Fruit fly (Drosophila melanogaster) whole organism, embryonic: ENCODE results near the gene Tim17b.

Experiments used
- Abd-B ChIP-seq: fragments of 200-800 bp; sonication (Bioruptor generic); optimal IDR thresholded peaks from 2 replicates; lab custom pipeline; 2018; ENCODE audit warnings: missing biosample characterization, mild to moderate bottlenecking, missing genetic modification characterization, moderate library complexity
- C15 ChIP-seq: fragments of 200-800 bp; sonication (Bioruptor generic); IDR thresholded peaks from 3 replicates; pipeline ENCODE4 v1.3.6; 2022; ENCODE audit warnings: missing biosample characterization, missing genetic modification characterization
- CG11456 ChIP-seq: fragments of 200-800 bp; sonication (Bioruptor generic); IDR thresholded peaks from 3 replicates; pipeline ENCODE4 v1.3.6; 2022; ENCODE audit warnings: missing biosample characterization, missing genetic modification characterization
- CG12236 ChIP-seq: fragments of 200-800 bp; sonication (Bioruptor generic); optimal IDR thresholded peaks from 2 replicates; lab custom pipeline; 2016; ENCODE audit warnings: missing biosample characterization, missing genetic modification characterization
- CG12769 ChIP-seq: fragments of 200-800 bp; sonication (Bioruptor generic); optimal IDR thresholded peaks from 2 replicates; lab custom pipeline; 2019; ENCODE audit warnings: missing biosample characterization, mild to moderate bottlenecking, missing genetic modification characterization, moderate library complexity
- CG14014 ChIP-seq: fragments of 200-800 bp; sonication (Bioruptor generic); IDR thresholded peaks from 2 replicates; pipeline ENCODE4 v1.3.6; 2022; ENCODE audit warnings: missing biosample characterization, missing genetic modification characterization
- CG14441 ChIP-seq: fragments of 200-800 bp; sonication (Bioruptor generic); IDR thresholded peaks from 2 replicates; pipeline ENCODE4 v1.3.6; 2022; ENCODE audit warnings: missing biosample characterization, missing genetic modification characterization
- CG15514 ChIP-seq: fragments of 200-800 bp; sonication (Bioruptor generic); optimal IDR thresholded peaks from 3 replicates; lab custom pipeline; 2017; ENCODE audit warnings: missing biosample characterization, missing genetic modification characterization, mild to moderate bottlenecking, moderate library complexity, missing genetic modification reagents
- CG1603 ChIP-seq: fragments of 200-800 bp; sonication (Bioruptor generic); optimal IDR thresholded peaks from 2 replicates; lab custom pipeline; 2019; ENCODE audit warnings: missing biosample characterization, mild to moderate bottlenecking, missing genetic modification characterization, moderate library complexity
- CG1647 ChIP-seq: fragments of 200-800 bp; sonication (Bioruptor generic); optimal IDR thresholded peaks from 3 replicates; lab custom pipeline; 2016; ENCODE audit warnings: missing biosample characterization, missing genetic modification characterization
- CG16863 ChIP-seq: fragments of 200-800 bp; sonication (Bioruptor generic); optimal IDR thresholded peaks from 3 replicates; lab custom pipeline; 2016; ENCODE audit warnings: missing biosample characterization, missing genetic modification characterization
- CG17802 ChIP-seq: fragments of 200-800 bp; sonication (Bioruptor generic); optimal IDR thresholded peaks from 2 replicates; lab custom pipeline; 2018; ENCODE audit warnings: missing biosample characterization, mild to moderate bottlenecking, missing genetic modification characterization, moderate library complexity
- CG18619 ChIP-seq: fragments of 200-800 bp; sonication (Bioruptor generic); optimal IDR thresholded peaks from 3 replicates; lab custom pipeline; 2017; ENCODE audit warnings: missing biosample characterization, mild to moderate bottlenecking, missing genetic modification characterization
- CG2120 ChIP-seq: fragments of 200-800 bp; sonication (Bioruptor generic); optimal IDR thresholded peaks from 3 replicates; lab custom pipeline; 2016; ENCODE audit warnings: missing biosample characterization, missing genetic modification characterization
- CG2199 ChIP-seq: fragments of 200-800 bp; sonication (Bioruptor generic); IDR thresholded peaks from 3 replicates; pipeline ENCODE4 v1.3.6; 2022; ENCODE audit warnings: missing biosample characterization, missing genetic modification characterization
- CG31224 ChIP-seq: fragments of 200-800 bp; sonication (Bioruptor generic); IDR thresholded peaks from 2 replicates; pipeline ENCODE4 v1.3.6; 2022; ENCODE audit warnings: missing biosample characterization, missing genetic modification characterization
- CG3407 ChIP-seq: fragments of 200-800 bp; sonication (Bioruptor generic); optimal IDR thresholded peaks from 2 replicates; lab custom pipeline; 2018; ENCODE audit warnings: missing biosample characterization, mild to moderate bottlenecking, missing genetic modification characterization
- CG34224 ChIP-seq: fragments of 200-800 bp; sonication (Bioruptor generic); IDR thresholded peaks from 3 replicates; pipeline ENCODE4 v1.3.6; 2022; ENCODE audit warnings: missing biosample characterization, missing genetic modification characterization; ENCODE audit not compliant: partially characterized antibody
- CG3995 ChIP-seq: fragments of 200-800 bp; sonication (Bioruptor generic); optimal IDR thresholded peaks from 3 replicates; lab custom pipeline; 2016; ENCODE audit warnings: missing biosample characterization, missing genetic modification characterization
- CG4360 ChIP-seq: fragments of 200-800 bp; sonication (Bioruptor generic); IDR thresholded peaks from 2 replicates; pipeline ENCODE4 v1.3.6; 2022; ENCODE audit warnings: missing biosample characterization, missing genetic modification characterization
- CG4404 ChIP-seq: fragments of 200-800 bp; sonication (Bioruptor generic); IDR thresholded peaks from 2 replicates; pipeline ENCODE4 v1.3.6; 2022; ENCODE audit warnings: missing biosample characterization, missing genetic modification characterization
- CG5180 ChIP-seq: fragments of 200-800 bp; sonication (Bioruptor generic); optimal IDR thresholded peaks from 3 replicates; lab custom pipeline; 2017; ENCODE audit warnings: missing biosample characterization, missing genetic modification characterization, mild to moderate bottlenecking, moderate library complexity, missing genetic modification reagents
- CG5953 ChIP-seq: fragments of 200-800 bp; sonication (Bioruptor generic); IDR thresholded peaks from 2 replicates; pipeline ENCODE4 v1.3.6; 2022; ENCODE audit warnings: missing biosample characterization, missing genetic modification characterization
- CG6689 ChIP-seq: fragments of 200-800 bp; sonication (Bioruptor generic); IDR thresholded peaks from 2 replicates; pipeline ENCODE4 v1.3.6; 2022; ENCODE audit warnings: missing biosample characterization, missing genetic modification characterization
- CG7372 ChIP-seq: fragments of 200-800 bp; sonication (Bioruptor generic); IDR thresholded peaks from 2 replicates; pipeline ENCODE4 v1.3.6; 2022; ENCODE audit warnings: missing biosample characterization, missing genetic modification characterization
- CG7987 ChIP-seq: fragments of 200-800 bp; sonication (Bioruptor generic); optimal IDR thresholded peaks from 2 replicates; lab custom pipeline; 2018; ENCODE audit warnings: missing biosample characterization, mild to moderate bottlenecking, missing genetic modification characterization, moderate library complexity
- CG8290 ChIP-seq, 3 experiments: fragments of 200-800 bp; sonication (Bioruptor generic); optimal IDR thresholded peaks; 2 replicates each; lab custom pipeline; 2016 to 2019; ENCODE audit warnings: missing biosample characterization in 3 of 3, missing genetic modification characterization in 3 of 3, mild to moderate bottlenecking in 2 of 3, moderate library complexity in 1 of 3
- CG8765 ChIP-seq: fragments of 200-800 bp; sonication (Bioruptor generic); IDR thresholded peaks from 2 replicates; pipeline ENCODE4 v1.3.6; 2022; ENCODE audit warnings: missing biosample characterization, missing genetic modification characterization
- CoRest ChIP-seq: fragments of 200-800 bp; sonication (Bioruptor generic); optimal IDR thresholded peaks from 3 replicates; lab custom pipeline; 2018; ENCODE audit warnings: missing biosample characterization, mild to moderate bottlenecking, missing genetic modification characterization, moderate library complexity
- Dfd ChIP-seq, 2 experiments: fragments of >200 bp; optimal IDR thresholded peaks; 2 replicates each; lab custom pipeline; 2017; ENCODE audit warnings: missing biosample characterization in 2 of 2, missing genetic modification characterization in 2 of 2
- ERR ChIP-seq: fragments of 200-800 bp; sonication (Bioruptor generic); optimal IDR thresholded peaks from 2 replicates; lab custom pipeline; 2016; ENCODE audit warnings: missing biosample characterization, missing genetic modification characterization
- Fer3 ChIP-seq: fragments of 200-800 bp; sonication (Bioruptor generic); optimal IDR thresholded peaks from 2 replicates; lab custom pipeline; 2018; ENCODE audit warnings: missing biosample characterization, mild to moderate bottlenecking, missing genetic modification characterization, moderate library complexity
- Hey ChIP-seq: fragments of 200-800 bp; sonication (Bioruptor generic); optimal IDR thresholded peaks from 3 replicates; lab custom pipeline; 2018; ENCODE audit warnings: missing biosample characterization, mild to moderate bottlenecking, missing genetic modification characterization
- Hr51 ChIP-seq, 2 experiments: fragments of 200-800 bp; sonication (Bioruptor generic); optimal IDR thresholded peaks; 2 replicates in 1 of 2; 3 replicates in 1 of 2; lab custom pipeline; 2016 to 2018; ENCODE audit warnings: missing biosample characterization in 2 of 2, missing genetic modification characterization in 2 of 2, mild to moderate bottlenecking in 1 of 2, moderate library complexity in 1 of 2
- Mes4 ChIP-seq: fragments of 200-800 bp; sonication (Bioruptor generic); optimal IDR thresholded peaks from 2 replicates; lab custom pipeline; 2016; ENCODE audit warnings: missing biosample characterization, missing genetic modification characterization
- Optix ChIP-seq: fragments of 200-800 bp; sonication (Bioruptor generic); IDR thresholded peaks from 3 replicates; pipeline ENCODE4 v1.3.6; 2022; ENCODE audit warnings: missing biosample characterization, missing genetic modification characterization
- bbx ChIP-seq: fragments of 200-800 bp; sonication (Bioruptor generic); IDR thresholded peaks from 2 replicates; pipeline ENCODE4 v1.3.6; 2022; ENCODE audit warnings: missing biosample characterization, missing genetic modification characterization; ENCODE audit not compliant: partially characterized antibody
- bowl ChIP-seq: fragments of 200-800 bp; sonication (Bioruptor generic); IDR thresholded peaks from 2 replicates; pipeline ENCODE4 v1.3.6; 2022; ENCODE audit warnings: missing biosample characterization, missing genetic modification characterization
- bsh ChIP-seq, 2 experiments: fragments of 200-800 bp; sonication (Bioruptor generic); optimal IDR thresholded peaks; 2 replicates each; lab custom pipeline; 2017 to 2018; ENCODE audit warnings: mild to moderate bottlenecking in 2 of 2, missing biosample characterization in 2 of 2, missing genetic modification characterization in 2 of 2, moderate library complexity in 1 of 2
- chm ChIP-seq: fragments of 200-800 bp; sonication (Bioruptor generic); IDR thresholded peaks from 2 replicates; pipeline ENCODE4 v1.3.6; 2022; ENCODE audit warnings: missing biosample characterization, missing genetic modification characterization
- chn ChIP-seq: fragments of 200-800 bp; sonication (Bioruptor generic); optimal IDR thresholded peaks from 2 replicates; lab custom pipeline; 2016; ENCODE audit warnings: missing biosample characterization, missing genetic modification characterization
- crol ChIP-seq: fragments of 200-800 bp; sonication (Bioruptor generic); IDR thresholded peaks from 2 replicates; pipeline ENCODE4 v1.3.6; 2022; ENCODE audit warnings: missing biosample characterization, missing genetic modification characterization
- disco-r ChIP-seq: fragments of 200-800 bp; sonication (Bioruptor generic); optimal IDR thresholded peaks from 2 replicates; lab custom pipeline; 2016; ENCODE audit warnings: missing biosample characterization, missing genetic modification characterization
- dysf ChIP-seq: fragments of 200-800 bp; sonication (Bioruptor generic); IDR thresholded peaks from 3 replicates; pipeline ENCODE4 v1.3.6; 2022; ENCODE audit warnings: missing biosample characterization, missing genetic modification characterization
- eyg ChIP-seq: fragments of 200-800 bp; sonication (Bioruptor generic); optimal IDR thresholded peaks from 3 replicates; lab custom pipeline; 2016; ENCODE audit warnings: missing biosample characterization, missing genetic modification characterization
- jumu ChIP-seq: fragments of 200-800 bp; sonication (Bioruptor generic); optimal IDR thresholded peaks from 3 replicates; lab custom pipeline; 2016; ENCODE audit warnings: missing biosample characterization, missing genetic modification characterization
- lov ChIP-seq, 2 experiments: fragments of 200-800 bp in 1 of 2; fragments of >200 bp in 1 of 2; sonication (Bioruptor generic) in 1 of 2; IDR thresholded peaks in 1 of 2; optimal IDR thresholded peaks in 1 of 2; 2 replicates in 1 of 2; 3 replicates in 1 of 2; pipeline versions ENCODE4 v1.3.6 to Lab custom; 2017 to 2022; ENCODE audit warnings: missing biosample characterization in 1 of 2, missing genetic modification characterization in 1 of 2
- nom ChIP-seq: fragments of 200-800 bp; sonication (Bioruptor generic); optimal IDR thresholded peaks from 2 replicates; lab custom pipeline; 2017; ENCODE audit warnings: missing biosample characterization, missing genetic modification characterization, mild to moderate bottlenecking, moderate library complexity, missing genetic modification reagents
- vvl ChIP-seq: fragments of 200-800 bp; sonication (Bioruptor generic); IDR thresholded peaks from 2 replicates; pipeline ENCODE4 v1.3.6; 2022; ENCODE audit warnings: missing biosample characterization, missing genetic modification characterization

Gene Tim17b

dm6 chr3R:3789607-3790268 is 55.1 kb downstream of the Tim17b start (continued):
- TF ChIP-seq CG8290 (GFP tag; optimal IDR thresholded peaks at IDR 0.05; lab: Kevin White, UChicago): peak; percentile 80
- TF ChIP-seq CG8290 (tag; optimal IDR thresholded peaks at IDR 0.05; lab: Kevin White, UChicago): peak in 1 of 2 experiments; percentile 2
- TF ChIP-seq CG2120 (GFP tag; lab: Kevin White, UChicago): no peak
- TF ChIP-seq Mes4 (GFP tag; lab: Kevin White, UChicago): no peak
- TF ChIP-seq nom (GFP tag; lab: Kevin White, UChicago): no peak
- no peak for TF ChIP-seq jumu (GFP tag; lab: Kevin White, UChicago)
- no peak for TF ChIP-seq CG12236 (GFP tag; lab: Kevin White, UChicago)
- TF ChIP-seq CG18619: no peak
- TF ChIP-seq CG3407 (GFP tag; lab: Kevin White, UChicago): no peak
- no peak for TF ChIP-seq crol (GFP tag; lab: Robert Waterston, UW)
- no peak for TF ChIP-seq CG5180
- no peak for TF ChIP-seq CG4404 (GFP tag; lab: Robert Waterston, UW)
- TF ChIP-seq CG5953 (GFP tag; lab: Robert Waterston, UW): no peak
- no peak for TF ChIP-seq CG14441 (GFP tag; lab: Robert Waterston, UW)
- TF ChIP-seq disco-r: no peak
- TF ChIP-seq Dfd (GFP tag; optimal IDR thresholded peaks at IDR 0.05; lab: Kevin White, UChicago): peak in 1 of 2 experiments; percentile 5
- TF ChIP-seq CG6689 (GFP tag; lab: Robert Waterston, UW): no peak
- no peak for TF ChIP-seq CG31224 (GFP tag; lab: Robert Waterston, UW)
- no peak for TF ChIP-seq ERR
- no peak for TF ChIP-seq eyg (GFP tag; lab: Kevin White, UChicago)
- no peak for TF ChIP-seq bbx (GFP tag; lab: Robert Waterston, UW)
- TF ChIP-seq bowl: no peak
- TF ChIP-seq Fer3 (tag; lab: Kevin White, UChicago): no peak
- no peak for TF ChIP-seq Hey
- TF ChIP-seq CG7987 (GFP tag; lab: Kevin White, UChicago): no peak
- no peak for TF ChIP-seq chm (GFP tag; lab: Robert Waterston, UW)
- TF ChIP-seq bsh (GFP tag; optimal IDR thresholded peaks at IDR 0.05; lab: Kevin White, UChicago): no peak
- TF ChIP-seq CG12769 (tag; lab: Kevin White, UChicago): no peak
- no peak for TF ChIP-seq CG7372 (GFP tag; lab: Robert Waterston, UW)
- TF ChIP-seq CG3995 (GFP tag; lab: Kevin White, UChicago): peak; percentile 36
- TF ChIP-seq CG34224 (GFP tag; lab: Robert Waterston, UW): no peak
- no peak for TF ChIP-seq CG11456 (GFP tag; lab: Robert Waterston, UW)
- no peak for TF ChIP-seq CG15514 (GFP tag; lab: Kevin White, UChicago)
- TF ChIP-seq Abd-B (GFP tag; lab: Kevin White, UChicago): peak; percentile 44
- TF ChIP-seq chn (GFP tag; lab: Kevin White, UChicago): no peak
- TF ChIP-seq lov (optimal IDR thresholded peaks at IDR 0.05; lab: Kevin White, UChicago): no peak
- no peak for TF ChIP-seq lov (GFP tag; IDR thresholded peaks at IDR 0.05; lab: Robert Waterston, UW)
- TF ChIP-seq CoRest (tag; lab: Kevin White, UChicago): peak; percentile 14
- no peak for TF ChIP-seq Hr51 (GFP tag; optimal IDR thresholded peaks at IDR 0.05; lab: Kevin White, UChicago)
- no peak for TF ChIP-seq CG8765
- TF ChIP-seq Optix (GFP tag; lab: Robert Waterston, UW): no peak
- TF ChIP-seq CG14014 (GFP tag; lab: Robert Waterston, UW): no peak
- peak; percentile 50; the same call in 1 of the 3 replicates for TF ChIP-seq CG2199 (GFP tag; lab: Robert Waterston, UW)
- no peak for TF ChIP-seq CG16863 (GFP tag; lab: Kevin White, UChicago)
- no peak for TF ChIP-seq dysf
- peak; percentile 100 for TF ChIP-seq CG1603 (tag; lab: Kevin White, UChicago)
- no peak for TF ChIP-seq CG1647 (GFP tag; lab: Kevin White, UChicago)
- no peak for TF ChIP-seq CG4360 (GFP tag; lab: Robert Waterston, UW)
- no peak for TF ChIP-seq vvl
- TF ChIP-seq CG17802 (tag; lab: Kevin White, UChicago): peak; percentile 99
- TF ChIP-seq C15: no peak
